Fruit fly (Drosophila melanogaster): ENCODE results near the gene CG12511.

DNA sequence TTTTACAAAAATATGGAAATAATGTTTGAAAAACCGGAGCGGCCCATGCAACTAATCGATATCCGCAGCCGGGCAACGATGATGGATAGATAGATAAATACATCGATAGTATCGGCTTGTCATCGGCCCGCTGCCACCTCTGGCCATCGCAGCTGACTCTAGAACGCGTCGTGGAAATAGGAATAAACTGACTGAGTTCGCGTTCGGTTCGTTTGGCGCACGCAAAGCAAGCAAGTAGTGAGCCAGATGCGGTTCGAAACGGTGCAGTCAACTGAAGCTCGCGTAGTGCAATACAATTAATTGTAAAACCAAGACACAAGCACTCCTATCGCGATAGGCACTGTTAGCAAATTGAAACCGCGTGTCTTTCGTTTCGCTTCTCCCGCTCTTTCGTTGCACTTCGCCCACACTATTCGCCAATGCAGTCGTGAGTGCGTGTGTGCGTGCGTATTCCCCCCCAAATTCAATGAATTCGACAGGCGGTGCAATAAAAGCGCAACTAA is 46.2 kb downstream of the CG12511 start, which contains the start of gene CG11030:
- no peak for TF ChIP-seq foxo (GFP tag; optimal IDR thresholded peaks at IDR 0.05)
- no peak for TF ChIP-seq CG32264 (GFP tag; optimal IDR thresholded peaks at IDR 0.05)
- no peak for TF ChIP-seq Dif (GFP tag; optimal IDR thresholded peaks at IDR 0.05; ENCODE audit: partially characterized antibody)
- TF ChIP-seq psq (GFP tag; optimal IDR thresholded peaks at IDR 0.05) = peak; percentile 84
- TF ChIP-seq Myc (optimal IDR thresholded peaks at IDR 0.05) = no peak
- no peak for TF ChIP-seq CG9705 (GFP tag; optimal IDR thresholded peaks at IDR 0.05)
